Worm (Caenorhabditis elegans) whole organism, L4 larva: ENCODE data around the gene Y25C1A.14.

Experiments
- D1046.2 ChIP-seq: fragments of 200-800 bp; sonication (Bioruptor generic); IDR thresholded peaks from 2 replicates; pipeline ENCODE4 v1.3.6; 2022; ENCODE audit warnings: missing genetic modification characterization, missing compliant biosample characterization
- F10B5.3 ChIP-seq: sonication (generic microtip); optimal IDR thresholded peaks from 2 replicates; lab custom pipeline; 2016; ENCODE audit warnings: mild to moderate bottlenecking, missing genetic modification characterization, missing compliant biosample characterization
- F44E2.7 ChIP-seq: fragments of 200-800 bp; sonication (Bioruptor generic); IDR thresholded peaks from 2 replicates; pipeline ENCODE4 v2.1.2; 2022; ENCODE audit warnings: missing genetic modification characterization, missing compliant biosample characterization
- F49E8.2 ChIP-seq: sonication (generic microtip); optimal IDR thresholded peaks from 2 replicates; lab custom pipeline; 2016; ENCODE audit warnings: missing compliant biosample characterization, mild to moderate bottlenecking, missing genetic modification characterization, borderline replicate concordance
- T26A8.4 ChIP-seq: fragments of 200-800 bp; sonication (Bioruptor generic); IDR thresholded peaks from 2 replicates; pipeline ENCODE4 v1.3.6; 2022; ENCODE audit warnings: missing genetic modification characterization, missing compliant biosample characterization
- Y48G9A.11 ChIP-seq: fragments of 200-800 bp; sonication (Bioruptor generic); IDR thresholded peaks from 2 replicates; pipeline ENCODE4 v1.3.6; 2022; ENCODE audit warnings: missing genetic modification reagents, missing genetic modification characterization, missing compliant biosample characterization
- Y75B8A.6 ChIP-seq: fragments of 200-800 bp; sonication (Bioruptor generic); IDR thresholded peaks from 2 replicates; pipeline ENCODE4 v1.3.6; 2022; ENCODE audit warnings: missing genetic modification reagents, missing genetic modification characterization, missing compliant biosample characterization
- ZK337.2 ChIP-seq: fragments of 200-800 bp; sonication (Bioruptor generic); IDR thresholded peaks from 2 replicates; pipeline ENCODE4 v1.3.6; 2022; ENCODE audit warnings: missing genetic modification reagents, missing genetic modification characterization, missing compliant biosample characterization
- aha-1 ChIP-seq: fragments of 150-350 bp; peaks from one replicate; lab custom pipeline; 2014; ENCODE audit warnings: missing biosample characterization, missing genetic modification characterization
- ama-1 ChIP-seq: fragments of 150-350 bp; optimal IDR thresholded peaks from 2 replicates; lab custom pipeline; 2014; ENCODE audit warnings: inconsistent platforms, mixed read lengths
- ceh-28 ChIP-seq: fragments of 150-350 bp; optimal IDR thresholded peaks from 2 replicates; lab custom pipeline; 2014; ENCODE audit warnings: missing biosample characterization, missing genetic modification reagents, missing genetic modification characterization
- ceh-44 ChIP-seq: fragments of 200-800 bp; sonication (Bioruptor generic); IDR thresholded peaks from 2 replicates; pipeline ENCODE4 v1.3.6; 2022; ENCODE audit warnings: missing genetic modification reagents, missing genetic modification characterization, missing compliant biosample characterization
- ctbp-1 ChIP-seq: fragments of 200-800 bp; sonication (Bioruptor generic); IDR thresholded peaks from 2 replicates; pipeline ENCODE4 v1.3.6; 2022; ENCODE audit warnings: missing genetic modification reagents, missing genetic modification characterization, missing compliant biosample characterization
- daf-16 ChIP-seq, 3 experiments: sonication (generic microtip); optimal IDR thresholded peaks; 2 replicates each; lab custom pipeline; 2016 to 2017; ENCODE audit warnings: missing genetic modification characterization in 3 of 3, missing genetic modification reagents in 3 of 3, mild to moderate bottlenecking in 2 of 3, missing compliant biosample characterization in 2 of 3, missing biosample characterization in 1 of 3, moderate library complexity in 1 of 3
- dmd-6 ChIP-seq: fragments of 200-800 bp; sonication (Bioruptor generic); IDR thresholded peaks from 2 replicates; pipeline ENCODE4 v1.3.6; 2022; ENCODE audit warnings: missing genetic modification reagents, missing genetic modification characterization, missing compliant biosample characterization
- dmd-8 ChIP-seq: fragments of 200-800 bp; sonication (Bioruptor generic); IDR thresholded peaks from 2 replicates; pipeline ENCODE4 v1.3.6; 2022; ENCODE audit warnings: missing genetic modification characterization, missing compliant biosample characterization
- dpl-1 ChIP-seq: fragments of 150-350 bp; optimal IDR thresholded peaks from 2 replicates; lab custom pipeline; 2014; ENCODE audit warnings: missing biosample characterization, missing genetic modification reagents, missing genetic modification characterization
- dve-1 ChIP-seq: sonication (generic microtip); optimal IDR thresholded peaks from 2 replicates; lab custom pipeline; 2017; ENCODE audit warnings: antibody characterized with exemption, mild to moderate bottlenecking, missing genetic modification characterization, missing compliant biosample characterization; ENCODE audit not compliant: insufficient read depth
- egl-43 ChIP-seq: fragments of 200-800 bp; sonication (Bioruptor generic); IDR thresholded peaks from 2 replicates; pipeline ENCODE4 v1.3.6; 2022; ENCODE audit warnings: missing genetic modification reagents, missing genetic modification characterization, missing compliant biosample characterization
- fos-1 ChIP-seq: fragments of 150-350 bp; optimal IDR thresholded peaks from 2 replicates; lab custom pipeline; 2014; ENCODE audit warnings: missing biosample characterization, missing genetic modification characterization
- hif-1 ChIP-seq, 2 experiments: sonication (generic microtip); optimal IDR thresholded peaks; 2 replicates each; lab custom pipeline; 2016 to 2017; ENCODE audit warnings: missing compliant biosample characterization in 2 of 2, missing genetic modification characterization in 2 of 2, missing genetic modification reagents in 2 of 2, missing genotype in 2 of 2, mild to moderate bottlenecking in 1 of 2
- hmg-1.1 ChIP-seq: fragments of 200-800 bp; sonication (Bioruptor generic); IDR thresholded peaks from 2 replicates; pipeline ENCODE4 v1.3.6; 2022; ENCODE audit warnings: missing genetic modification reagents, missing genetic modification characterization, missing compliant biosample characterization
- jun-1 ChIP-seq: fragments of 150-350 bp; optimal IDR thresholded peaks from 2 replicates; lab custom pipeline; 2014; ENCODE audit warnings: missing biosample characterization, missing genetic modification reagents, missing genetic modification characterization
- lim-7 ChIP-seq: fragments of 200-800 bp; sonication (Bioruptor generic); IDR thresholded peaks from 2 replicates; pipeline ENCODE4 v1.3.6; 2022; ENCODE audit warnings: missing genetic modification characterization, missing compliant biosample characterization
- lin-13 ChIP-seq: fragments of 150-350 bp; optimal IDR thresholded peaks from 2 replicates; lab custom pipeline; 2014; ENCODE audit warnings: missing biosample characterization, missing genetic modification reagents, missing genetic modification characterization
- lin-15B ChIP-seq: fragments of 150-350 bp; sonication (generic microtip); optimal IDR thresholded peaks from 3 replicates; lab custom pipeline; 2014; ENCODE audit warnings: missing biosample characterization, missing genetic modification characterization
- lin-29 ChIP-seq: fragments of 200-800 bp; sonication (Bioruptor generic); IDR thresholded peaks from 2 replicates; pipeline ENCODE4 v1.3.6; 2022; ENCODE audit warnings: missing genetic modification reagents, missing genetic modification characterization, missing compliant biosample characterization
- lin-38 ChIP-seq: fragments of 200-800 bp; sonication (Bioruptor generic); IDR thresholded peaks from 2 replicates; pipeline ENCODE4 v1.3.6; 2022; ENCODE audit warnings: missing genetic modification reagents, missing genetic modification characterization, missing compliant biosample characterization
- lir-3 ChIP-seq: sonication (generic microtip); optimal IDR thresholded peaks from 2 replicates; lab custom pipeline; 2016; ENCODE audit warnings: mild to moderate bottlenecking, missing genetic modification characterization, missing compliant biosample characterization
- lsy-2 ChIP-seq, 2 experiments: fragments of 150-350 bp in 1 of 2; sonication (generic microtip) in 1 of 2; optimal IDR thresholded peaks; 2 replicates each; lab custom pipeline; 2014 to 2017; ENCODE audit warnings: missing biosample characterization in 2 of 2, missing genetic modification characterization in 2 of 2
- madf-9 ChIP-seq: fragments of 200-800 bp; sonication (Bioruptor generic); conservative IDR thresholded peaks from 2 replicates; pipeline ENCODE4 v1.3.6; 2022; ENCODE audit warnings: missing genetic modification reagents, missing genetic modification characterization, missing compliant biosample characterization
- mdt-29 ChIP-seq: fragments of 200-800 bp; sonication (Bioruptor generic); IDR thresholded peaks from 2 replicates; pipeline ENCODE4 v1.3.6; 2022; ENCODE audit warnings: missing genetic modification reagents, missing genetic modification characterization, missing compliant biosample characterization
- mep-1 ChIP-seq: fragments of 150-350 bp; sonication (generic microtip); optimal IDR thresholded peaks from 3 replicates; lab custom pipeline; 2014; ENCODE audit warnings: missing biosample characterization, missing genetic modification characterization
- mxl-2 ChIP-seq: fragments of 200-800 bp; sonication (Bioruptor generic); conservative IDR thresholded peaks from 2 replicates; pipeline ENCODE4 v1.3.6; 2022; ENCODE audit warnings: missing genetic modification reagents, missing genetic modification characterization, missing compliant biosample characterization
- nhr-102 ChIP-seq: sonication (generic microtip); optimal IDR thresholded peaks from 2 replicates; lab custom pipeline; 2016; ENCODE audit warnings: mild to moderate bottlenecking, missing genetic modification characterization, moderate library complexity, missing compliant biosample characterization
- nhr-41 ChIP-seq: fragments of 200-800 bp; sonication (Bioruptor generic); IDR thresholded peaks from 2 replicates; pipeline ENCODE4 v1.3.6; 2022; ENCODE audit warnings: missing genetic modification reagents, missing genetic modification characterization, missing compliant biosample characterization
- nhr-42 ChIP-seq: fragments of 200-800 bp; sonication (Bioruptor generic); IDR thresholded peaks from 2 replicates; pipeline ENCODE4 v1.3.6; 2022; ENCODE audit warnings: missing genetic modification characterization, missing compliant biosample characterization
- php-3 ChIP-seq: fragments of 200-800 bp; sonication (Bioruptor generic); IDR thresholded peaks from 2 replicates; pipeline ENCODE4 v1.3.6; 2022; ENCODE audit warnings: missing genetic modification reagents, missing genetic modification characterization, missing compliant biosample characterization
- saeg-2 ChIP-seq: fragments of 200-800 bp; sonication (Bioruptor generic); IDR thresholded peaks from 2 replicates; pipeline ENCODE4 v1.3.6; 2022; ENCODE audit warnings: missing genetic modification reagents, missing genetic modification characterization, missing compliant biosample characterization
- snpc-1.2 ChIP-seq: fragments of 200-800 bp; sonication (Bioruptor generic); IDR thresholded peaks from 2 replicates; pipeline ENCODE4 v1.3.6; 2022; ENCODE audit warnings: missing genetic modification reagents, missing genetic modification characterization, missing compliant biosample characterization
- spr-3 ChIP-seq: fragments of 200-800 bp; sonication (Bioruptor generic); optimal IDR thresholded peaks from 2 replicates; lab custom pipeline; 2018; ENCODE audit warnings: mild to moderate bottlenecking, missing genetic modification characterization, missing compliant biosample characterization
- tra-1 ChIP-seq: fragments of 200-800 bp; sonication (Bioruptor generic); IDR thresholded peaks from 2 replicates; pipeline ENCODE4 v1.3.6; 2022; ENCODE audit warnings: missing genetic modification reagents, missing genetic modification characterization, missing compliant biosample characterization
- unc-130 ChIP-seq: sonication (generic microtip); optimal IDR thresholded peaks from 2 replicates; lab custom pipeline; 2016; ENCODE audit warnings: missing genetic modification reagents, missing genetic modification characterization, missing compliant biosample characterization
- unc-39 ChIP-seq: sonication (generic microtip); optimal IDR thresholded peaks from 2 replicates; lab custom pipeline; 2017; ENCODE audit warnings: missing biosample characterization, missing genetic modification characterization
- unc-62 ChIP-seq, 3 experiments: fragments of 150-350 bp in 1 of 3; sonication (generic microtip); optimal IDR thresholded peaks in 2 of 3; peaks in 1 of 3; 1 replicate in 1 of 3; 2 replicates in 2 of 3; lab custom pipeline; 2014 to 2017; ENCODE audit warnings: missing biosample characterization in 3 of 3, missing genetic modification characterization in 3 of 3, missing genetic modification reagents in 3 of 3, missing genotype in 1 of 3
- zip-2 ChIP-seq: fragments of 150-350 bp; optimal IDR thresholded peaks from 2 replicates; lab custom pipeline; 2014; ENCODE audit warnings: missing biosample characterization, missing genetic modification characterization
- ztf-7 ChIP-seq: fragments of 150-350 bp; optimal IDR thresholded peaks from 2 replicates; lab custom pipeline; 2014; ENCODE audit warnings: missing biosample characterization, missing genetic modification characterization

Y25C1A.14 gene

ce11 chrII:3062876-3063275 lies 33.9 kb downstream of the Y25C1A.14 start:
- TF ChIP-seq ceh-28 (tag; lab: Kevin White, UChicago) (peak; percentile 89), aha-1 (tag; lab: Kevin White, UChicago) (no peak), jun-1 (tag; lab: Kevin White, UChicago) (no peak)

DNA sequence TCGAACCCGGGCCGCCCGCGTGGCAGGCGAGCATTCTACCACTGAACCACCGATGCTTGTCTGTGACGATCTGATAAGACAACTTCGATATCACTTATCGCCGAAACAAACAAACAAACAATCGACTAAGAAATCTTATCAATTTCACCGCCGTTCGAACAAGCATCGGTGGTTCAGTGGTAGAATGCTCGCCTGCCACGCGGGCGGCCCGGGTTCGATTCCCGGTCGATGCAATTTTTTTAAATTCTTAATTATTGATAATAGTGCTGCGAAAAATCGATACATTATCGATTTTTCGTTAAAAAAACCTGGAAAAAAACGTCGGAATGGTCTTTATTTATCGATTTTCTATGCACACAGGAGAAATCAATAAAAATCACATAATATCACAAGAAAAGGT lies 34.5 kb downstream of the Y25C1A.14 start:
- TF ChIP-seq tra-1: peak; percentile 67; the same call in 1 of the 2 replicates
- TF ChIP-seq daf-16 (GFP tag; optimal IDR thresholded peaks at IDR 0.05; lab: Kevin White, UChicago): peak; percentile 31 to 64
- peak; percentile 60 for TF ChIP-seq daf-16 (tag; optimal IDR thresholded peaks at IDR 0.05; lab: Kevin White, UChicago)
- no peak for TF ChIP-seq fos-1 (tag; lab: Kevin White, UChicago)
- TF ChIP-seq hmg-1.1 (GFP tag; lab: Robert Waterston, UW): peak; percentile 50
- no peak for TF ChIP-seq unc-39 (tag; lab: Kevin White, UChicago)
- TF ChIP-seq T26A8.4 (GFP tag; lab: Robert Waterston, UW): peak; percentile 59
- peak; percentile 74 for TF ChIP-seq snpc-1.2
- peak; percentile 65 for TF ChIP-seq dve-1 (tag; lab: Kevin White, UChicago)
- peak; percentile 78 for TF ChIP-seq egl-43 (GFP tag; lab: Robert Waterston, UW)
- peak; percentile 54 for TF ChIP-seq unc-130 (GFP tag; lab: Kevin White, UChicago)
- TF ChIP-seq mxl-2 (GFP tag; lab: Robert Waterston, UW): no peak
- TF ChIP-seq unc-62 (GFP tag; optimal IDR thresholded peaks at IDR 0.05 in 1 of 2; lab: Kevin White, UChicago): no peak
- TF ChIP-seq unc-62 (tag; optimal IDR thresholded peaks at IDR 0.05; lab: Kevin White, UChicago): no peak
- TF ChIP-seq lsy-2 (tag; optimal IDR thresholded peaks at IDR 0.05; lab: Kevin White, UChicago): peak in 1 of 2 experiments; percentile 56
- no peak for TF ChIP-seq F10B5.3 (tag; lab: Kevin White, UChicago)
- TF ChIP-seq mdt-29 (GFP tag; lab: Robert Waterston, UW): peak; percentile 65; the same call in 1 of the 2 replicates
- peak; percentile 19 for TF ChIP-seq lir-3
- peak; percentile 72; the same call in 1 of the 2 replicates for TF ChIP-seq nhr-42 (GFP tag; lab: Robert Waterston, UW)
- TF ChIP-seq F44E2.7 (GFP tag; lab: Robert Waterston, UW): peak; percentile 98
- TF ChIP-seq ceh-44 (GFP tag; lab: Robert Waterston, UW): peak; percentile 74; the same call in 1 of the 2 replicates
- peak; percentile 72 for TF ChIP-seq zip-2 (tag; lab: Kevin White, UChicago)
- no peak for TF ChIP-seq lin-29 (GFP tag; lab: Robert Waterston, UW)
- TF ChIP-seq hif-1 (tag; optimal IDR thresholded peaks at IDR 0.05; lab: Kevin White, UChicago): no peak
- TF ChIP-seq ZK337.2 (GFP tag; lab: Robert Waterston, UW): no peak
- no peak; the same call in 1 of the 2 replicates for TF ChIP-seq lim-7 (GFP tag; lab: Robert Waterston, UW)
- no peak for TF ChIP-seq dpl-1
- TF ChIP-seq ztf-7 (tag; lab: Kevin White, UChicago): no peak
- peak; percentile 7 for TF ChIP-seq spr-3 (GFP tag; lab: Kevin White, UChicago)
- peak; percentile 43; the same call in 1 of the 2 replicates for TF ChIP-seq ctbp-1
- TF ChIP-seq nhr-41 (GFP tag; lab: Robert Waterston, UW): 0 out of 2 replicates have a peak, but pooled peaks have one; percentile 43
- peak; percentile 5 for TF ChIP-seq aha-1 (tag; lab: Kevin White, UChicago)
- TF ChIP-seq lin-13 (GFP tag; lab: Kevin White, UChicago): peak; percentile 50
- peak; percentile 15 for TF ChIP-seq F49E8.2 (tag; lab: Kevin White, UChicago)
- TF ChIP-seq ama-1 (lab: Kevin White, UChicago): no peak
- peak; percentile 79 for TF ChIP-seq madf-9
- TF ChIP-seq saeg-2: 0 out of 2 replicates have a peak, but pooled peaks have one; percentile 39
- TF ChIP-seq Y48G9A.11 (GFP tag; lab: Robert Waterston, UW): peak; percentile 78
- TF ChIP-seq lin-15B: no peak
- peak; percentile 85 for TF ChIP-seq dmd-8 (GFP tag; lab: Robert Waterston, UW)
- peak; percentile 59 for TF ChIP-seq mep-1 (tag; lab: Kevin White, UChicago)
- peak; percentile 64 for TF ChIP-seq nhr-102 (tag; lab: Kevin White, UChicago)
- TF ChIP-seq ceh-28 (tag; lab: Kevin White, UChicago): peak; percentile 79
- TF ChIP-seq Y75B8A.6 (GFP tag; lab: Robert Waterston, UW): 0 out of 2 replicates have a peak, but pooled peaks have one; percentile 44
- TF ChIP-seq lin-38 (GFP tag; lab: Robert Waterston, UW): peak; percentile 78
- TF ChIP-seq D1046.2 (GFP tag; lab: Robert Waterston, UW): peak; percentile 73; the same call in 1 of the 2 replicates
- TF ChIP-seq dmd-6 (GFP tag; lab: Robert Waterston, UW): peak; percentile 36
- peak; percentile 47; the same call in 1 of the 2 replicates for TF ChIP-seq php-3 (GFP tag; lab: Robert Waterston, UW)
